Worm (Caenorhabditis elegans) whole organism, young adult: ENCODE data around the gene T06D8.9.

Source experiments
- B0019.2 ChIP-seq: fragments of 200-800 bp; sonication (Bioruptor generic); conservative IDR thresholded peaks from 2 replicates; pipeline ENCODE4 v1.3.6; 2022; ENCODE audit warnings: missing genetic modification reagents, missing genetic modification characterization, missing compliant biosample characterization
- C17E4.6 ChIP-seq: fragments of 200-800 bp; sonication (Bioruptor generic); IDR thresholded peaks from 2 replicates; pipeline ENCODE4 v1.3.6; 2022; ENCODE audit warnings: missing genetic modification reagents, missing genetic modification characterization, missing compliant biosample characterization
- D2030.7 ChIP-seq: fragments of 200-800 bp; sonication (Bioruptor generic); IDR thresholded peaks from 2 replicates; pipeline ENCODE4 v1.3.6; 2022; ENCODE audit warnings: missing genetic modification reagents, missing genetic modification characterization, missing compliant biosample characterization
- F33H1.4 ChIP-seq: fragments of 200-800 bp; sonication (Bioruptor generic); IDR thresholded peaks from 2 replicates; pipeline ENCODE4 v1.3.6; 2022; ENCODE audit warnings: missing genetic modification reagents, missing genetic modification characterization, missing compliant biosample characterization
- F57A8.1 ChIP-seq: fragments of 200-800 bp; sonication (Bioruptor generic); optimal IDR thresholded peaks from 2 replicates; lab custom pipeline; 2018; ENCODE audit warnings: mild to moderate bottlenecking, missing genetic modification characterization, moderate library complexity, missing compliant biosample characterization
- K11D2.4 ChIP-seq: fragments of 200-800 bp; sonication (Bioruptor generic); IDR thresholded peaks from 2 replicates; pipeline ENCODE4 v1.3.6; 2022; ENCODE audit warnings: missing genetic modification reagents, missing genetic modification characterization, missing compliant biosample characterization
- K12H6.12 ChIP-seq: fragments of 200-800 bp; sonication (Bioruptor generic); optimal IDR thresholded peaks from 2 replicates; lab custom pipeline; 2018; ENCODE audit warnings: mild to moderate bottlenecking, missing genetic modification characterization, missing compliant biosample characterization
- T26A5.8 ChIP-seq: sonication (generic microtip); optimal IDR thresholded peaks from 2 replicates; lab custom pipeline; 2016; ENCODE audit warnings: missing genetic modification characterization, missing compliant biosample characterization
- Y53F4B.3 ChIP-seq: fragments of 200-800 bp; sonication (Bioruptor generic); IDR thresholded peaks from 2 replicates; pipeline ENCODE4 v1.3.6; 2022; ENCODE audit warnings: missing genetic modification reagents, missing genetic modification characterization, missing compliant biosample characterization
- Y67H2A.10 ChIP-seq: fragments of 200-800 bp; sonication (Bioruptor generic); conservative IDR thresholded peaks from 2 replicates; pipeline ENCODE4 v1.3.6; 2022; ENCODE audit warnings: missing genetic modification reagents, missing genetic modification characterization, missing compliant biosample characterization
- Y79H2A.3 ChIP-seq: fragments of 200-800 bp; sonication (Bioruptor generic); conservative IDR thresholded peaks from 2 replicates; pipeline ENCODE4 v1.3.6; 2022; ENCODE audit warnings: missing genetic modification reagents, missing genetic modification characterization, missing compliant biosample characterization
- ama-1 ChIP-seq, 3 experiments: fragments of 150-350 bp in 1 of 3; sonication (generic microtip) in 2 of 3; optimal IDR thresholded peaks; 2 replicates each; lab custom pipeline; 2014 to 2018; ENCODE audit warnings: missing biosample characterization in 2 of 3, missing genetic modification characterization in 2 of 3, missing genetic modification reagents in 2 of 3
- attf-6 ChIP-seq: fragments of 200-800 bp; sonication (Bioruptor generic); IDR thresholded peaks from 2 replicates; pipeline ENCODE4 v1.3.6; 2022; ENCODE audit warnings: missing genetic modification reagents, missing genetic modification characterization, missing compliant biosample characterization
- cebp-2 ChIP-seq: fragments of 200-800 bp; sonication (Bioruptor generic); IDR thresholded peaks from 2 replicates; pipeline ENCODE4 v1.3.6; 2022; ENCODE audit warnings: missing genetic modification characterization, missing compliant biosample characterization
- ceh-100 ChIP-seq: fragments of 200-800 bp; sonication (Bioruptor generic); IDR thresholded peaks from 2 replicates; pipeline ENCODE4 v1.3.6; 2022; ENCODE audit warnings: missing genetic modification reagents, missing genetic modification characterization, missing compliant biosample characterization
- chd-7 ChIP-seq: sonication (generic microtip); optimal IDR thresholded peaks from 2 replicates; lab custom pipeline; 2016; ENCODE audit warnings: mild to moderate bottlenecking, missing genetic modification characterization, moderate library complexity, missing compliant biosample characterization
- die-1 ChIP-seq: sonication (generic microtip); optimal IDR thresholded peaks from 2 replicates; lab custom pipeline; 2016; ENCODE audit warnings: missing genotype, mild to moderate bottlenecking, missing genetic modification characterization, missing compliant biosample characterization
- dox-1 ChIP-seq: fragments of 200-800 bp; sonication (Bioruptor generic); IDR thresholded peaks from 2 replicates; pipeline ENCODE4 v1.3.6; 2022; ENCODE audit warnings: missing genetic modification reagents, missing genetic modification characterization, missing compliant biosample characterization
- efl-1 ChIP-seq: fragments of 150-350 bp; optimal IDR thresholded peaks from 2 replicates; lab custom pipeline; 2014; ENCODE audit warnings: missing biosample characterization, missing genetic modification reagents, missing genetic modification characterization
- egrh-3 ChIP-seq: fragments of 200-800 bp; sonication (Bioruptor generic); IDR thresholded peaks from 2 replicates; pipeline ENCODE4 v1.3.6; 2022; ENCODE audit warnings: missing genetic modification reagents, missing genetic modification characterization, missing compliant biosample characterization
- ekl-4 ChIP-seq: fragments of 200-800 bp; sonication (Bioruptor generic); IDR thresholded peaks from 2 replicates; pipeline ENCODE4 v1.3.6; 2022; ENCODE audit warnings: missing genetic modification reagents, missing genetic modification characterization, missing compliant biosample characterization
- ets-4 ChIP-seq: fragments of 200-800 bp; sonication (Bioruptor generic); optimal IDR thresholded peaks from 2 replicates; lab custom pipeline; 2018; ENCODE audit warnings: mild to moderate bottlenecking, missing genetic modification characterization, missing compliant biosample characterization
- hrde-1 ChIP-seq: sonication (generic microtip); optimal IDR thresholded peaks from 2 replicates; lab custom pipeline; 2016; ENCODE audit warnings: missing genetic modification characterization, mild to moderate bottlenecking, missing compliant biosample characterization, moderate library complexity, missing genotype, missing genetic modification reagents, borderline replicate concordance
- let-526 ChIP-seq: fragments of 200-800 bp; sonication (Bioruptor generic); IDR thresholded peaks from 2 replicates; pipeline ENCODE4 v1.3.6; 2022; ENCODE audit warnings: missing genetic modification reagents, missing genetic modification characterization, missing compliant biosample characterization
- madf-3 ChIP-seq: fragments of 200-800 bp; sonication (Bioruptor generic); IDR thresholded peaks from 2 replicates; pipeline ENCODE4 v1.3.6; 2022; ENCODE audit warnings: missing genetic modification reagents, missing genetic modification characterization, missing compliant biosample characterization
- mxl-1 ChIP-seq: sonication (generic microtip); optimal IDR thresholded peaks from 2 replicates; lab custom pipeline; 2016; ENCODE audit warnings: missing genetic modification characterization, missing compliant biosample characterization
- nfya-2 ChIP-seq: fragments of 200-800 bp; sonication (Bioruptor generic); IDR thresholded peaks from 2 replicates; pipeline ENCODE4 v1.3.6; 2022; ENCODE audit warnings: missing genetic modification reagents, missing genetic modification characterization, missing compliant biosample characterization
- nfyb-1 ChIP-seq: fragments of 200-800 bp; sonication (Bioruptor generic); IDR thresholded peaks from 2 replicates; pipeline ENCODE4 v1.3.6; 2022; ENCODE audit warnings: missing genetic modification reagents, missing genetic modification characterization, missing compliant biosample characterization
- nhr-179 ChIP-seq: sonication (generic microtip); optimal IDR thresholded peaks from 2 replicates; lab custom pipeline; 2016; ENCODE audit warnings: mild to moderate bottlenecking, missing genetic modification characterization, missing compliant biosample characterization
- rec-8 ChIP-seq, 2 experiments: sonication (generic microtip); optimal IDR thresholded peaks; 2 replicates each; lab custom pipeline; 2016; ENCODE audit warnings: mild to moderate bottlenecking in 2 of 2, missing genetic modification characterization in 2 of 2, missing genetic modification reagents in 2 of 2, missing genotype in 2 of 2, missing biosample characterization in 1 of 2, missing compliant biosample characterization in 1 of 2, moderate library complexity in 1 of 2
- repo-1 ChIP-seq: sonication (generic microtip); optimal IDR thresholded peaks from 2 replicates; lab custom pipeline; 2017; ENCODE audit warnings: mild to moderate bottlenecking, missing genetic modification characterization, missing compliant biosample characterization
- sdz-38 ChIP-seq: sonication (generic microtip); optimal IDR thresholded peaks from 2 replicates; lab custom pipeline; 2016; ENCODE audit warnings: missing genotype, missing genetic modification characterization, missing compliant biosample characterization
- somi-1 ChIP-seq: fragments of 200-800 bp; sonication (Bioruptor generic); optimal IDR thresholded peaks from 2 replicates; lab custom pipeline; 2018; ENCODE audit warnings: mild to moderate bottlenecking, missing genetic modification characterization, missing compliant biosample characterization
- tbx-9 ChIP-seq: sonication (generic microtip); optimal IDR thresholded peaks from 2 replicates; lab custom pipeline; 2016; ENCODE audit warnings: borderline replicate concordance, missing genetic modification characterization, inconsistent platforms, missing compliant biosample characterization
- unc-62 ChIP-seq: fragments of 150-350 bp; optimal IDR thresholded peaks from 2 replicates; lab custom pipeline; 2014; ENCODE audit warnings: missing biosample characterization, missing genetic modification reagents, missing genetic modification characterization
- xnd-1 ChIP-seq: sonication (generic microtip); optimal IDR thresholded peaks from 2 replicates; lab custom pipeline; 2016; ENCODE audit warnings: missing genotype, missing genetic modification reagents, missing genetic modification characterization, missing compliant biosample characterization
- zfh-2 ChIP-seq: fragments of 200-800 bp; sonication (Bioruptor generic); conservative IDR thresholded peaks from 2 replicates; pipeline ENCODE4 v1.3.6; 2022; ENCODE audit warnings: missing genetic modification reagents, missing genetic modification characterization, missing compliant biosample characterization
- ztf-18 ChIP-seq: sonication (generic microtip); optimal IDR thresholded peaks from 2 replicates; lab custom pipeline; 2016; ENCODE audit warnings: missing genotype, mild to moderate bottlenecking, missing genetic modification characterization, missing compliant biosample characterization

T06D8.9 gene

DNA sequence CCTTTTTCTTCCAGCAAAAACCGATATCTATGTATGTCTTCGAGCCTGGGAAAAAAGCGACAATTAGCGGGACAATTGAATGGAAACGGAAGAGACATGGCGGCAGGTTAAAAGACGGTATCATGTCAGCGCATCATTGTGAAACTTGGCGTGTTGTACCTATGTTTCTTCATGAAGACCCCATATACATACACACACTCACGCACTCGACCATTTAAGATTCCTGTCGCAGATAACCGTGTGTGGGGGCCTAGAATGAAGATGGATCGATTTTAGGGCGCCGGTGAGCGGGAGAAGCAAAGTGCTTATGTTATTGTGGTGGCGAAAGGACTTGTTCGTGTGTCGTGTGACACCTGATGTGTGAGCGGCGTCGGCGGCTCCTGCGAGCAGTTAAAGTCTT lies 37.5 kb downstream of the T06D8.9 start:
- TF ChIP-seq Y67H2A.10 (GFP tag; lab: Robert Waterston, UW) (no peak), mxl-1 (no peak), sdz-38 (tag; lab: Kevin White, UChicago) (no peak), madf-3 (GFP tag; lab: Robert Waterston, UW) (no peak), Y79H2A.3 (GFP tag; lab: Robert Waterston, UW) (no peak), F33H1.4 (no peak), efl-1 (GFP tag; lab: Kevin White, UChicago) (no peak), rec-8 (tag; optimal IDR thresholded peaks at IDR 0.05; lab: Kevin White, UChicago) (no peak), tbx-9 (tag; lab: Kevin White, UChicago) (no peak), K12H6.12 (no peak), nhr-179 (tag; lab: Kevin White, UChicago) (no peak), xnd-1 (tag; lab: Kevin White, UChicago) (no peak), hrde-1 (tag; lab: Kevin White, UChicago) (no peak), die-1 (tag; lab: Kevin White, UChicago) (no peak), Y53F4B.3 (no peak), dox-1 (GFP tag; lab: Robert Waterston, UW) (no peak), C17E4.6 (GFP tag; lab: Robert Waterston, UW) (no peak), repo-1 (no peak), ceh-100 (GFP tag; lab: Robert Waterston, UW) (no peak), D2030.7 (GFP tag; lab: Robert Waterston, UW) (no peak)

DNA sequence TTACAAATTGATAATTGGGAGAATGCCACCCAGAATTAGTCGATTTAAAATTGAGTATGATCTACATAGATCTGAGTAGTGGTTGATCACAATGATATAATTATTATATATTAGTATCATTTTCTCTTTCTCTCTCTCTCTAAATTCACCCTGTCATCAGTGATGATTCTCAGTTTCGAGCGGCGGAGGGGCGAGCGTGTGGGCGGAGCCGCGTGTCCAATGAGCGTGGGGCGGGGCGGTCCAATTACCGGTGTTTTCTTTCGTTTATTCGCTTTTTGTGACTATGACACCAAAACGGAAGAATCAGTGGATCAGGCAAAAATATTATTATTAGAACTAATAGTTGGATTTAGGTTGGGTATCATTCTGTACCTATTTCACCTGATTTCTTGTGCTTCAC lies 40.6 kb downstream of the T06D8.9 start:
- TF ChIP-seq nfya-2 (GFP tag; lab: Robert Waterston, UW): no peak
- no peak for TF ChIP-seq T26A5.8
- TF ChIP-seq nfyb-1 (GFP tag; lab: Robert Waterston, UW): peak; percentile 72
- TF ChIP-seq zfh-2 (GFP tag; lab: Robert Waterston, UW): 0 out of 2 replicates have a peak, but pooled peaks have one; percentile 17
- no peak for TF ChIP-seq chd-7 (tag; lab: Kevin White, UChicago)
- TF ChIP-seq K11D2.4: no peak
- TF ChIP-seq tbx-9 (tag; lab: Kevin White, UChicago): no peak

- no peak for TF ChIP-seq attf-6 (GFP tag; lab: Robert Waterston, UW)
- no peak for TF ChIP-seq unc-62
- TF ChIP-seq die-1 (tag; lab: Kevin White, UChicago): no peak
- TF ChIP-seq tbx-9 (tag; lab: Kevin White, UChicago): no peak
- TF ChIP-seq let-526 (GFP tag; lab: Robert Waterston, UW): no peak
- TF ChIP-seq ets-4 (GFP tag; lab: Kevin White, UChicago): no peak
- no peak for TF ChIP-seq B0019.2 (GFP tag; lab: Robert Waterston, UW)
- no peak for TF ChIP-seq ama-1 (optimal IDR thresholded peaks at IDR 0.05; lab: Kevin White, UChicago)
- TF ChIP-seq ama-1 (GFP tag; optimal IDR thresholded peaks at IDR 0.05; lab: Kevin White, UChicago): no peak
- no peak for TF ChIP-seq cebp-2
- no peak for TF ChIP-seq ztf-18 (tag; lab: Kevin White, UChicago)
- TF ChIP-seq chd-7 (tag; lab: Kevin White, UChicago): no peak
- TF ChIP-seq F57A8.1: no peak
- no peak for TF ChIP-seq egrh-3
- no peak for TF ChIP-seq somi-1 (GFP tag; lab: Kevin White, UChicago)
- TF ChIP-seq hrde-1 (tag; lab: Kevin White, UChicago): no peak
- no peak for TF ChIP-seq ekl-4
These were observed 41.8 kb downstream of the T06D8.9 start for ce11 chrII:11281177-11281576.
